Worm (Caenorhabditis elegans) whole organism, L1 larva: ENCODE data around the gene cyp-43A1.
A peak's percentile ranks its signal among the peaks of the same experiment; 100 is the strongest.

Experiments
- C16A3.4 ChIP-seq: fragments of 150-350 bp; optimal IDR thresholded peaks from 2 replicates; lab custom pipeline; 2014; ENCODE audit warnings: missing biosample characterization, missing genetic modification characterization
- F16B12.6 ChIP-seq: fragments of 150-350 bp; optimal IDR thresholded peaks from 2 replicates; lab custom pipeline; 2014; ENCODE audit warnings: missing biosample characterization, missing genetic modification characterization
- aly-2 ChIP-seq: fragments of 150-350 bp; optimal IDR thresholded peaks from 2 replicates; lab custom pipeline; 2014; ENCODE audit warnings: missing biosample characterization, missing genetic modification characterization
- ceh-8 ChIP-seq: fragments of 200-800 bp; sonication (Bioruptor generic); optimal IDR thresholded peaks from 2 replicates; lab custom pipeline; 2018; ENCODE audit warnings: mild to moderate bottlenecking, missing genetic modification characterization, moderate library complexity, missing compliant biosample characterization
- ceh-82 ChIP-seq, 3 experiments: fragments of 150-350 bp in 1 of 3; sonication (generic microtip) in 2 of 3; optimal IDR thresholded peaks; 2 replicates each; lab custom pipeline; 2014 to 2017; ENCODE audit warnings: missing biosample characterization in 3 of 3, missing genetic modification characterization in 3 of 3
- dpl-1 ChIP-seq, 3 experiments: fragments of 150-350 bp in 2 of 3; sonication (generic microtip) in 1 of 3; optimal IDR thresholded peaks; 2 replicates each; lab custom pipeline; 2014 to 2017; ENCODE audit warnings: missing biosample characterization in 3 of 3, missing genetic modification characterization in 3 of 3, missing genetic modification reagents in 3 of 3
- dsc-1 ChIP-seq: sonication (generic microtip); optimal IDR thresholded peaks from 2 replicates; lab custom pipeline; 2016; ENCODE audit warnings: mild to moderate bottlenecking, missing genetic modification characterization, missing compliant biosample characterization
- efl-1 ChIP-seq, 4 experiments: fragments of 150-350 bp; optimal IDR thresholded peaks in 3 of 4; peaks in 1 of 4; 1 replicate in 1 of 4; 2 replicates in 3 of 4; lab custom pipeline; 2014; ENCODE audit warnings: missing biosample characterization in 2 of 4, missing genetic modification characterization in 2 of 4, missing genetic modification reagents in 2 of 4
- efl-3 ChIP-seq: fragments of 200-800 bp; sonication (Bioruptor generic); optimal IDR thresholded peaks from 2 replicates; lab custom pipeline; 2018; ENCODE audit warnings: mild to moderate bottlenecking, missing genetic modification characterization, missing compliant biosample characterization
- egl-13 ChIP-seq: sonication (generic microtip); optimal IDR thresholded peaks from 2 replicates; lab custom pipeline; 2016; ENCODE audit warnings: missing genotype, missing genetic modification reagents, missing genetic modification characterization, missing compliant biosample characterization
- egl-27 ChIP-seq, 2 experiments: fragments of 150-350 bp in 1 of 2; sonication (generic microtip); optimal IDR thresholded peaks; 3 replicates each; lab custom pipeline; 2017 to 2018; ENCODE audit warnings: missing biosample characterization in 2 of 2, missing genetic modification characterization in 2 of 2, missing genetic modification reagents in 2 of 2
- fkh-10 ChIP-seq: sonication (generic microtip); optimal IDR thresholded peaks from 2 replicates; lab custom pipeline; 2017; ENCODE audit warnings: missing biosample characterization, missing genetic modification reagents, missing genetic modification characterization
- fkh-8 ChIP-seq: sonication (generic microtip); optimal IDR thresholded peaks from 2 replicates; lab custom pipeline; 2016; ENCODE audit warnings: mild to moderate bottlenecking, missing genetic modification characterization, missing compliant biosample characterization
- fos-1 ChIP-seq: fragments of 150-350 bp; optimal IDR thresholded peaks from 2 replicates; lab custom pipeline; 2014; ENCODE audit warnings: missing biosample characterization, missing genetic modification characterization
- irx-1 ChIP-seq: sonication (generic microtip); optimal IDR thresholded peaks from 2 replicates; lab custom pipeline; 2016; ENCODE audit warnings: missing genetic modification characterization, missing compliant biosample characterization
- jun-1 ChIP-seq: fragments of 150-350 bp; optimal IDR thresholded peaks from 2 replicates; lab custom pipeline; 2014; ENCODE audit warnings: missing biosample characterization, missing genetic modification reagents, missing genetic modification characterization
- lin-13 ChIP-seq: fragments of 150-350 bp; optimal IDR thresholded peaks from 2 replicates; lab custom pipeline; 2014; ENCODE audit warnings: missing biosample characterization, missing genetic modification reagents, missing genetic modification characterization
- lin-14 ChIP-seq: fragments of 200-800 bp; sonication (Bioruptor generic); optimal IDR thresholded peaks from 2 replicates; lab custom pipeline; 2018; ENCODE audit warnings: mild to moderate bottlenecking, missing genetic modification characterization, moderate library complexity, missing compliant biosample characterization
- lir-3 ChIP-seq: sonication (generic microtip); optimal IDR thresholded peaks from 2 replicates; lab custom pipeline; 2016; ENCODE audit warnings: mild to moderate bottlenecking, missing genetic modification characterization, moderate library complexity, missing compliant biosample characterization; ENCODE audit not compliant: poor library complexity
- lsy-2 ChIP-seq, 2 experiments: fragments of 150-350 bp; optimal IDR thresholded peaks; 2 replicates each; lab custom pipeline; 2014; ENCODE audit warnings: missing biosample characterization in 2 of 2, missing genetic modification characterization in 2 of 2
- mab-9 ChIP-seq: fragments of 200-800 bp; sonication (Bioruptor generic); IDR thresholded peaks from 2 replicates; pipeline ENCODE4 v1.3.6; 2022; ENCODE audit warnings: missing genetic modification reagents, missing genetic modification characterization, missing compliant biosample characterization
- mdl-1 ChIP-seq, 2 experiments: fragments of 150-350 bp; optimal IDR thresholded peaks; 2 replicates each; lab custom pipeline; 2014 to 2017; ENCODE audit warnings: missing biosample characterization in 2 of 2, missing genetic modification characterization in 2 of 2, inconsistent platforms in 1 of 2
- mef-2 ChIP-seq: fragments of 150-350 bp; optimal IDR thresholded peaks from 2 replicates; lab custom pipeline; 2014; ENCODE audit warnings: missing biosample characterization, missing genetic modification characterization
- mep-1 ChIP-seq: fragments of 150-350 bp; optimal IDR thresholded peaks from 2 replicates; lab custom pipeline; 2014; ENCODE audit warnings: missing biosample characterization, missing genetic modification characterization
- nhr-19 ChIP-seq: fragments of 200-800 bp; sonication (Bioruptor generic); conservative IDR thresholded peaks from 2 replicates; pipeline ENCODE4 v1.3.6; 2022; ENCODE audit warnings: missing genetic modification characterization, missing compliant biosample characterization
- nhr-20 ChIP-seq: sonication (generic microtip); optimal IDR thresholded peaks from 2 replicates; lab custom pipeline; 2016; ENCODE audit warnings: mild to moderate bottlenecking, missing genetic modification characterization, missing compliant biosample characterization
- nhr-47 ChIP-seq: sonication (generic microtip); optimal IDR thresholded peaks from 2 replicates; lab custom pipeline; 2016; ENCODE audit warnings: mild to moderate bottlenecking, missing genetic modification characterization, moderate library complexity, missing compliant biosample characterization
- nhr-71 ChIP-seq: sonication (generic microtip); optimal IDR thresholded peaks from 2 replicates; lab custom pipeline; 2016; ENCODE audit warnings: mild to moderate bottlenecking, missing genetic modification characterization, moderate library complexity, missing compliant biosample characterization
- nhr-77 ChIP-seq: fragments of 150-350 bp; optimal IDR thresholded peaks from 2 replicates; lab custom pipeline; 2014; ENCODE audit warnings: missing biosample characterization, missing genetic modification characterization
- nhr-85 ChIP-seq: sonication (generic microtip); peaks from one replicate; lab custom pipeline; 2016; ENCODE audit warnings: missing genetic modification characterization, inconsistent platforms, missing compliant biosample characterization
- nhr-90 ChIP-seq: sonication (generic microtip); optimal IDR thresholded peaks from 2 replicates; lab custom pipeline; 2016; ENCODE audit warnings: mild to moderate bottlenecking, missing genetic modification characterization, missing compliant biosample characterization; ENCODE audit not compliant: poor library complexity
- pax-3 ChIP-seq: fragments of 200-800 bp; sonication (Bioruptor generic); optimal IDR thresholded peaks from 2 replicates; lab custom pipeline; 2018; ENCODE audit warnings: mild to moderate bottlenecking, missing genetic modification characterization, moderate library complexity, missing compliant biosample characterization
- rnt-1 ChIP-seq: sonication (generic microtip); optimal IDR thresholded peaks from 2 replicates; lab custom pipeline; 2016; ENCODE audit warnings: mild to moderate bottlenecking, missing genetic modification characterization, moderate library complexity, missing compliant biosample characterization
- skn-1 ChIP-seq: fragments of 150-350 bp; optimal IDR thresholded peaks from 2 replicates; lab custom pipeline; 2014; ENCODE audit warnings: missing biosample characterization, missing genetic modification characterization
- snu-23 ChIP-seq: sonication (generic microtip); optimal IDR thresholded peaks from 2 replicates; lab custom pipeline; 2016; ENCODE audit warnings: missing genetic modification characterization, missing compliant biosample characterization
- sox-4 ChIP-seq: sonication (generic microtip); optimal IDR thresholded peaks from 2 replicates; lab custom pipeline; 2016; ENCODE audit warnings: missing genetic modification characterization, missing compliant biosample characterization
- sup-37 ChIP-seq: fragments of 200-800 bp; sonication (Bioruptor generic); optimal IDR thresholded peaks from 2 replicates; lab custom pipeline; 2018; ENCODE audit warnings: mild to moderate bottlenecking, missing genetic modification characterization, missing compliant biosample characterization
- swsn-7 ChIP-seq: sonication (generic microtip); optimal IDR thresholded peaks from 2 replicates; lab custom pipeline; 2016; ENCODE audit warnings: missing genetic modification characterization, missing compliant biosample characterization
- tbx-2 ChIP-seq: sonication (generic microtip); optimal IDR thresholded peaks from 2 replicates; lab custom pipeline; 2016; ENCODE audit warnings: missing genetic modification characterization, missing compliant biosample characterization
- unc-30 ChIP-seq: sonication (generic microtip); optimal IDR thresholded peaks from 2 replicates; lab custom pipeline; 2017; ENCODE audit warnings: missing biosample characterization, missing genetic modification characterization
- unc-62 ChIP-seq: fragments of 150-350 bp; optimal IDR thresholded peaks from 2 replicates; lab custom pipeline; 2014; ENCODE audit warnings: missing biosample characterization, missing genetic modification reagents, missing genetic modification characterization
- unc-86 ChIP-seq: sonication (generic microtip); optimal IDR thresholded peaks from 2 replicates; lab custom pipeline; 2016; ENCODE audit warnings: missing genetic modification characterization, missing compliant biosample characterization
- vab-15 ChIP-seq: sonication (generic microtip); optimal IDR thresholded peaks from 2 replicates; lab custom pipeline; 2017; ENCODE audit warnings: missing genotype, mild to moderate bottlenecking, missing genetic modification characterization, missing compliant biosample characterization
- xbp-1 ChIP-seq: sonication (generic microtip); optimal IDR thresholded peaks from 2 replicates; lab custom pipeline; 2016; ENCODE audit warnings: missing genetic modification characterization, missing compliant biosample characterization
- zag-1 ChIP-seq: fragments of 150-350 bp; optimal IDR thresholded peaks from 2 replicates; lab custom pipeline; 2014; ENCODE audit warnings: missing biosample characterization, missing genetic modification characterization
- zip-4 ChIP-seq: fragments of 200-800 bp; sonication (Bioruptor generic); optimal IDR thresholded peaks from 2 replicates; lab custom pipeline; 2018; ENCODE audit warnings: mild to moderate bottlenecking, missing genetic modification characterization, moderate library complexity, missing compliant biosample characterization
- ztf-11 ChIP-seq, 2 experiments: sonication (generic microtip); optimal IDR thresholded peaks; 2 replicates each; lab custom pipeline; 2016 to 2017; ENCODE audit warnings: missing genetic modification characterization in 2 of 2, missing biosample characterization in 1 of 2, missing compliant biosample characterization in 1 of 2
- ztf-4 ChIP-seq: fragments of 150-350 bp; optimal IDR thresholded peaks from 2 replicates; lab custom pipeline; 2014; ENCODE audit warnings: missing biosample characterization, missing genetic modification characterization

The cyp-43A1 gene

ce11 chrX:5728956-5729467 lies 14.7 kb downstream of the cyp-43A1 start:
- peak; percentile 51 for TF ChIP-seq pax-3 (tag; lab: Kevin White, UChicago)
- peak; percentile 92 for TF ChIP-seq lin-14 (GFP tag; lab: Kevin White, UChicago)
- peak in 1 of 3 experiments; percentile 35 for TF ChIP-seq dpl-1 (GFP tag; optimal IDR thresholded peaks at IDR 0.05; lab: Kevin White, UChicago)
- peak; percentile 66 for TF ChIP-seq mep-1
- no peak for TF ChIP-seq sup-37 (GFP tag; lab: Kevin White, UChicago)
- peak; percentile 78 for TF ChIP-seq nhr-71 (tag; lab: Kevin White, UChicago)
- TF ChIP-seq mab-9, result no peak
- no peak for TF ChIP-seq nhr-85 (tag; lab: Kevin White, UChicago)
- TF ChIP-seq nhr-77, result peak; percentile 13
- no peak for TF ChIP-seq rnt-1 (tag; lab: Kevin White, UChicago)
- peak in 1 of 2 experiments; percentile 61 for TF ChIP-seq lsy-2 (tag; optimal IDR thresholded peaks at IDR 0.05; lab: Kevin White, UChicago)
- peak; percentile 54 for TF ChIP-seq sox-4
- peak; percentile 18 for TF ChIP-seq F16B12.6 (tag; lab: Kevin White, UChicago)
- peak; percentile 48 for TF ChIP-seq nhr-20
- peak; percentile 24 for TF ChIP-seq nhr-19
- peak; percentile 44 for TF ChIP-seq ztf-4 (tag; lab: Kevin White, UChicago)
- peak; percentile 76 for TF ChIP-seq swsn-7 (tag; lab: Kevin White, UChicago)
- peak; percentile 54 for TF ChIP-seq xbp-1 (tag; lab: Kevin White, UChicago)
- peak in 1 of 2 experiments; percentile 61 for TF ChIP-seq egl-27 (tag; optimal IDR thresholded peaks at IDR 0.05; lab: Kevin White, UChicago)
- peak; percentile 54 for TF ChIP-seq jun-1 (tag; lab: Kevin White, UChicago)
- TF ChIP-seq egl-13, result peak; percentile 79
- TF ChIP-seq vab-15 (tag; lab: Kevin White, UChicago), result no peak
- TF ChIP-seq efl-3 (GFP tag; lab: Kevin White, UChicago), result no peak
- peak; percentile 74 for TF ChIP-seq dsc-1 (tag; lab: Kevin White, UChicago)
- peak; percentile 26 for TF ChIP-seq lin-13 (GFP tag; lab: Kevin White, UChicago)
- TF ChIP-seq ceh-8 (GFP tag; lab: Kevin White, UChicago), result no peak
- TF ChIP-seq unc-86 (tag; lab: Kevin White, UChicago), result peak; percentile 86
- TF ChIP-seq irx-1 (tag; lab: Kevin White, UChicago), result peak; percentile 26
- TF ChIP-seq efl-1 (optimal IDR thresholded peaks at IDR 0.05; lab: Kevin White, UChicago), result peak; percentile 4 to 23
- peak in 1 of 2 experiments; percentile 78 for TF ChIP-seq efl-1 (GFP tag; optimal IDR thresholded peaks at IDR 0.05 in 1 of 2; lab: Kevin White, UChicago)
- TF ChIP-seq ztf-11 (tag; optimal IDR thresholded peaks at IDR 0.05; lab: Kevin White, UChicago), result peak in 1 of 2 experiments; percentile 42
- TF ChIP-seq mdl-1 (tag; optimal IDR thresholded peaks at IDR 0.05; lab: Kevin White, UChicago), result peak in 1 of 2 experiments; percentile 14
- TF ChIP-seq snu-23 (GFP tag; lab: Kevin White, UChicago), result peak; percentile 67
- TF ChIP-seq fkh-8 (tag; lab: Kevin White, UChicago), result peak; percentile 91
- peak; percentile 80 for TF ChIP-seq nhr-47 (tag; lab: Kevin White, UChicago)
- TF ChIP-seq lir-3 (tag; lab: Kevin White, UChicago), result peak; percentile 27
- no peak for TF ChIP-seq unc-62
- no peak for TF ChIP-seq aly-2
- TF ChIP-seq skn-1, result no peak
- TF ChIP-seq zag-1 (tag; lab: Kevin White, UChicago), result no peak
- TF ChIP-seq fkh-10 (GFP tag; lab: Kevin White, UChicago), result peak; percentile 72
- no peak for TF ChIP-seq mef-2
- no peak for TF ChIP-seq unc-30 (tag; lab: Kevin White, UChicago)
- TF ChIP-seq tbx-2 (tag; lab: Kevin White, UChicago), result peak; percentile 79
- peak; percentile 15 for TF ChIP-seq zip-4 (GFP tag; lab: Kevin White, UChicago)
- peak; percentile 35 for TF ChIP-seq fos-1
- peak; percentile 27 for TF ChIP-seq C16A3.4
- TF ChIP-seq ceh-82 (tag; optimal IDR thresholded peaks at IDR 0.05; lab: Kevin White, UChicago), result peak; percentile 19 to 76 (median 73)
- TF ChIP-seq nhr-90 (tag; lab: Kevin White, UChicago), result no peak
